Worm (Caenorhabditis elegans): ENCODE results near the gene F44A6.4.
A peak's percentile ranks its signal among the peaks of the same experiment; 100 is the strongest.

Gene F44A6.4

DNA sequence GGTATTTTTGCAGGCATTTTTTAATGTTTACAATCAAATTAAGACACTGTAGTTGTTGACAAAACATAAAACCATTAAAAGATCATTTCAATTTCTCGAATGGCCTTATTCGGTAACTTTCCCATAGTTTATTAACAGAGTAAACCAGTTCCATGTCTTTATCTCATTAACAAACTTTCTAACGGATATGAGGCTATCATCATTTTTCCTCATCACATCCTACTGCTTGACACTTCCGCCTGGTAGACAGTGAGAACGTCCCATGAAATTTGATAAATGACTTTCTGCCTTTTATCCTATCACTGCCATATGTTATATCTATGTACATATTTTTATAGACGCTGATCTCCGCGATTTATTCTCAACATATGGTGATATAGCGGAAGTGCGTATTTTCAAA lies 44.7 kb downstream of the F44A6.4 start (continued):
- no peak for TF ChIP-seq ZK337.2 (GFP tag; IDR thresholded peaks at IDR 0.05)
- no peak for TF ChIP-seq mxl-2 (GFP tag; conservative IDR thresholded peaks at IDR 0.05)

DNA sequence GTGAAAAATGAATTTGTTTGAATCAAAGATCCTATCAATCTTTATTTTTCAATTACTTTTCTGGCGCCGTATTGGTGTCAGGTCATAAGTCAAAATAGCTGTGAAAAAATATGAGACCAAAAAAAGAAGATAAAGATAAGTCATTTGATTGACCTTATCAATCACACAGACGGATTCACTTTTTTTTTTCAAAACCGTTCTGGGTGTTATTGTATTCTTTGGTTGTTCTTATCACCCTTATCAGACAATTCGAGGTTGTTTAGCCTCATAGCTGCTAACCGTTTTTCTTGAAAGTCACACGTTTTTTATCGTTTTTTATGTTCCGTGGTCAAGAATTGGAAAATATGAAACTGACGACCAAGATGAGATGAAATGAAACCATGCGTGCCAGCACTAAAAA lies 46.8 kb downstream of the F44A6.4 start:
- TF ChIP-seq snpc-4 (tag; optimal IDR thresholded peaks at IDR 0.05) (no peak), aha-1 (tag) (peak; percentile 48), nhr-6 (tag; optimal IDR thresholded peaks at IDR 0.05) (no peak), Y48G9A.11 (GFP tag; IDR thresholded peaks at IDR 0.05) (no peak), tra-1 (GFP tag; IDR thresholded peaks at IDR 0.05) (0 out of 2 replicates have a peak, but pooled peaks have one; percentile 41), dve-1 (tag; optimal IDR thresholded peaks at IDR 0.05; ENCODE audit: insufficient read depth) (peak; percentile 22), dmd-6 (GFP tag; IDR thresholded peaks at IDR 0.05) (peak; percentile 40; the same call in 1 of the 2 replicates), pha-4 (GFP tag; IDR thresholded peaks at IDR 0.05) (no peak), pha-4 (tag; optimal IDR thresholded peaks at IDR 0.05) (no peak), hlh-11 (tag; optimal IDR thresholded peaks at IDR 0.05) (peak; percentile 49), egl-43 (GFP tag; IDR thresholded peaks at IDR 0.05) (no peak), hlh-30 (tag; optimal IDR thresholded peaks at IDR 0.05; ENCODE audit: insufficient read depth) (peak; percentile 41), nhr-28 (tag; optimal IDR thresholded peaks at IDR 0.05) (peak; percentile 63), ceh-32 (tag; optimal IDR thresholded peaks at IDR 0.05; ENCODE audit: poor library complexity) (no peak), F10B5.3 (tag; optimal IDR thresholded peaks at IDR 0.05) (no peak), F26F4.8 (GFP tag; conservative IDR thresholded peaks at IDR 0.05) (no peak), nhr-25 (tag; optimal IDR thresholded peaks at IDR 0.05; ENCODE audit: borderline replicate concordance, insufficient read depth) (peak; percentile 75), unc-62 (GFP tag; optimal IDR thresholded peaks at IDR 0.05 in 1 of 2) (peak in 1 of 2 experiments; percentile 90), unc-62 (tag; optimal IDR thresholded peaks at IDR 0.05) (no peak)

DNA sequence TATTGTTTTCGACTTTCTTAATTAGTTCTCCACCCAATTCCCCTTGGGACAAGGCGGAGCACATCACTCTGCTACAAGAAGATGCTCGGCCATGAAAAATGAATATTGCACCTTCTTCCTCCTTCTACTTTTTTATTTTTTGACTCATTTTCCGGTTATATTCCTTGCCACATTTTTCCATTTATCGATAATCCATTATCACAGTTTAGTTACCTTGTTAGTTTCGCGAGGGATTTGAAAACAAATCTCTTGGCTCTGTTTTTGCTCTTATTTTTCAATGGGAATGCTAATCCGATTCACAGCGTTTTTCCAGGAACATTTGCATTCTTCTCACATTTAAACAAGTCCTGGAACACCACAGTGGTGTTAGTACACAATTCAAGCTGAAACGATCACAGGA lies 48.3 kb downstream of the F44A6.4 start, which contains the start of gene rnp-9:
Gene rnp-9 (plus strand): TSS at position 301 of the 400 bp plus-strand sequence.
- TF ChIP-seq aly-2 (tag; optimal IDR thresholded peaks at IDR 0.05) (no peak), ces-1 (GFP tag; optimal IDR thresholded peaks at IDR 0.05) (no peak), madf-9 (GFP tag; conservative IDR thresholded peaks at IDR 0.05) (no peak), cey-2 (tag; optimal IDR thresholded peaks at IDR 0.05; ENCODE audit: borderline replicate concordance, insufficient read depth) (no peak), fkh-10 (GFP tag; optimal IDR thresholded peaks at IDR 0.05) (no peak), mxl-2 (GFP tag; conservative IDR thresholded peaks at IDR 0.05) (no peak), F44E2.7 (GFP tag; IDR thresholded peaks at IDR 0.05) (no peak), T20F7.1 (GFP tag; optimal IDR thresholded peaks at IDR 0.05) (no peak), ZK546.5 (tag; optimal IDR thresholded peaks at IDR 0.05) (no peak), lim-7 (GFP tag; IDR thresholded peaks at IDR 0.05) (no peak), egl-43 (GFP tag; IDR thresholded peaks at IDR 0.05) (no peak), daf-19 (GFP tag; conservative IDR thresholded peaks at IDR 0.05) (no peak), nhr-102 (tag; optimal IDR thresholded peaks at IDR 0.05) (no peak), nhr-25 (tag; optimal IDR thresholded peaks at IDR 0.05; ENCODE audit: borderline replicate concordance, insufficient read depth) (no peak), nhr-76 (tag; optimal IDR thresholded peaks at IDR 0.05) (no peak), nhr-42 (GFP tag; IDR thresholded peaks at IDR 0.05) (no peak)
